Worm (Caenorhabditis elegans): ENCODE results near the gene mrps-12.

The mrps-12 gene

ce11 chrV:20837765-20838164 lies at the start of gene mrps-12:
TSS of gene mrps-12 (plus strand) at chrV:20838080.
- TF ChIP-seq egl-44 (GFP tag; IDR thresholded peaks at IDR 0.05) (no peak), unc-130 (GFP tag; optimal IDR thresholded peaks at IDR 0.05) (no peak), mcd-1 (GFP tag; IDR thresholded peaks at IDR 0.05) (peak; percentile 51), egrh-3 (GFP tag; IDR thresholded peaks at IDR 0.05) (no peak), gei-17 (GFP tag; optimal IDR thresholded peaks at IDR 0.05) (no peak), lir-1 (GFP tag; conservative IDR thresholded peaks at IDR 0.05) (no peak), madf-6 (GFP tag; IDR thresholded peaks at IDR 0.05) (peak; percentile 31; the same call in 1 of the 2 replicates), B0019.2 (GFP tag; conservative IDR thresholded peaks at IDR 0.05) (no peak), hmg-1.2 (GFP tag; IDR thresholded peaks at IDR 0.05) (peak; percentile 90), D2030.7 (GFP tag; IDR thresholded peaks at IDR 0.05) (0 out of 2 replicates have a peak, but pooled peaks have one; percentile 15), aptf-3 (GFP tag; IDR thresholded peaks at IDR 0.05) (no peak), lin-35 (GFP tag; optimal IDR thresholded peaks at IDR 0.05) (no peak), T07F8.4 (tag; optimal IDR thresholded peaks at IDR 0.05) (no peak), chd-7 (tag; optimal IDR thresholded peaks at IDR 0.05) (no peak), snpc-3.4 (tag; optimal IDR thresholded peaks at IDR 0.05) (peak; percentile 23), F37B4.10 (GFP tag; IDR thresholded peaks at IDR 0.05) (no peak), ztf-25 (GFP tag; IDR thresholded peaks at IDR 0.05) (0 out of 2 replicates have a peak, but pooled peaks have one; percentile 19), F57C9.4 (tag; optimal IDR thresholded peaks at IDR 0.05) (no peak), dpff-1 (tag; optimal IDR thresholded peaks at IDR 0.05) (peak; percentile 20), lin-40 (tag; optimal IDR thresholded peaks at IDR 0.05) (no peak), sea-2 (GFP tag; IDR thresholded peaks at IDR 0.05) (peak; percentile 20; the same call in 1 of the 2 replicates)

ce11 chrV:20789105-20789504 lies 48.8 kb upstream of the mrps-12 start, which contains the start of gene tpan-1:
TSS of gene tpan-1 (plus strand) at chrV:20789502.
- TF ChIP-seq zfh-2 (GFP tag; conservative IDR thresholded peaks at IDR 0.05) (peak; percentile 65; the same call in 1 of the 2 replicates), hmg-1.2 (GFP tag; IDR thresholded peaks at IDR 0.05) (peak; percentile 14; the same call in 1 of the 2 replicates), ceh-27 (GFP tag; optimal IDR thresholded peaks at IDR 0.05) (peak; percentile 15), K12H6.12 (tag; optimal IDR thresholded peaks at IDR 0.05) (peak; percentile 53), lir-1 (GFP tag; conservative IDR thresholded peaks at IDR 0.05) (no peak), snpc-1.1 (tag; optimal IDR thresholded peaks at IDR 0.05; ENCODE audit: insufficient read depth) (no peak), snpc-1.3 (tag; optimal IDR thresholded peaks at IDR 0.05; ENCODE audit: insufficient read depth) (no peak), snpc-4 (GFP tag; optimal IDR thresholded peaks at IDR 0.05) (no peak), snpc-4 (tag; optimal IDR thresholded peaks at IDR 0.05) (peak in 1 of 4 experiments; percentile 36), K11D2.4 (GFP tag; IDR thresholded peaks at IDR 0.05) (no peak; the same call in 1 of the 2 replicates), F52B5.7 (tag; optimal IDR thresholded peaks at IDR 0.05) (no peak), nfya-2 (GFP tag; IDR thresholded peaks at IDR 0.05) (no peak), lin-40 (tag; optimal IDR thresholded peaks at IDR 0.05) (peak; percentile 34), aptf-2 (GFP tag; conservative IDR thresholded peaks at IDR 0.05) (no peak), cebp-1 (GFP tag; IDR thresholded peaks at IDR 0.05) (no peak), cebp-1 (tag; optimal IDR thresholded peaks at IDR 0.05) (peak; percentile 46), madf-10 (tag; optimal IDR thresholded peaks at IDR 0.05) (peak; percentile 90), gei-17 (GFP tag; optimal IDR thresholded peaks at IDR 0.05) (no peak), ekl-4 (GFP tag; IDR thresholded peaks at IDR 0.05) (0 out of 2 replicates have a peak, but pooled peaks have one; percentile 22), F55B11.4 (tag; optimal IDR thresholded peaks at IDR 0.05; ENCODE audit: borderline replicate concordance, insufficient read depth) (no peak)
